Fruit fly (Drosophila melanogaster) whole organism, embryonic: ENCODE measurements around the gene CG32700.

Experiments used
- ATbp ChIP-seq: fragments of 200-800 bp; sonication (Bioruptor generic); optimal IDR thresholded peaks from 2 replicates; lab custom pipeline; 2017; ENCODE audit warnings: missing biosample characterization, mild to moderate bottlenecking, missing genetic modification characterization, missing genetic modification reagents
- B-H1 ChIP-seq: fragments of 200-800 bp; sonication (Bioruptor generic); IDR thresholded peaks from 3 replicates; pipeline ENCODE4 v1.3.6; 2022; ENCODE audit warnings: missing biosample characterization, missing genetic modification characterization
- CG10267 ChIP-seq: fragments of 200-800 bp; sonication (Bioruptor generic); optimal IDR thresholded peaks from 2 replicates; lab custom pipeline; 2018; ENCODE audit warnings: missing biosample characterization, mild to moderate bottlenecking, missing genetic modification characterization, moderate library complexity
- CG10543 ChIP-seq: fragments of 200-800 bp; sonication (Bioruptor generic); optimal IDR thresholded peaks from 3 replicates; lab custom pipeline; 2017; ENCODE audit warnings: missing biosample characterization, mild to moderate bottlenecking, missing genetic modification characterization, moderate library complexity
- CG11093 ChIP-seq: fragments of 200-800 bp; sonication (Bioruptor generic); IDR thresholded peaks from 3 replicates; pipeline ENCODE4 v1.3.6; 2022; ENCODE audit warnings: missing biosample characterization, missing genetic modification characterization
- CG12391 ChIP-seq: fragments of 200-800 bp; sonication (Bioruptor generic); optimal IDR thresholded peaks from 3 replicates; lab custom pipeline; 2018; ENCODE audit warnings: missing biosample characterization, mild to moderate bottlenecking, missing genetic modification characterization, moderate library complexity
- CG14860 ChIP-seq: fragments of 200-800 bp; sonication (Bioruptor generic); IDR thresholded peaks from 3 replicates; pipeline ENCODE4 v1.3.6; 2022; ENCODE audit warnings: missing biosample characterization, missing genetic modification characterization; ENCODE audit not compliant: partially characterized antibody
- CG16815 ChIP-seq: fragments of 200-800 bp; sonication (Bioruptor generic); optimal IDR thresholded peaks from 3 replicates; lab custom pipeline; 2017; ENCODE audit warnings: missing biosample characterization, mild to moderate bottlenecking, missing genetic modification characterization
- CG18476 ChIP-seq: fragments of 200-800 bp; sonication (Bioruptor generic); optimal IDR thresholded peaks from 2 replicates; lab custom pipeline; 2016; ENCODE audit warnings: missing biosample characterization, mild to moderate bottlenecking, missing genetic modification characterization
- CG2678 ChIP-seq: fragments of 200-800 bp; sonication (Bioruptor generic); optimal IDR thresholded peaks from 3 replicates; lab custom pipeline; 2019; ENCODE audit warnings: missing biosample characterization, mild to moderate bottlenecking, missing genetic modification characterization, moderate library complexity
- CG31224 ChIP-seq: fragments of 200-800 bp; sonication (Bioruptor generic); IDR thresholded peaks from 2 replicates; pipeline ENCODE4 v1.3.6; 2022; ENCODE audit warnings: missing biosample characterization, missing genetic modification characterization
- CG3838 ChIP-seq: fragments of 200-800 bp; sonication (Bioruptor generic); optimal IDR thresholded peaks from 3 replicates; lab custom pipeline; 2016; ENCODE audit warnings: missing biosample characterization, missing genetic modification characterization
- CG6854 ChIP-seq: fragments of 200-800 bp; sonication (Bioruptor generic); optimal IDR thresholded peaks from 3 replicates; lab custom pipeline; 2017; ENCODE audit warnings: missing biosample characterization, mild to moderate bottlenecking, missing genetic modification characterization
- CG8765 ChIP-seq: fragments of 200-800 bp; sonication (Bioruptor generic); IDR thresholded peaks from 2 replicates; pipeline ENCODE4 v1.3.6; 2022; ENCODE audit warnings: missing biosample characterization, missing genetic modification characterization
- D19A ChIP-seq: fragments of 200-800 bp; optimal IDR thresholded peaks from 3 replicates; lab custom pipeline; 2019; ENCODE audit warnings: missing biosample characterization, mild to moderate bottlenecking, missing genetic modification characterization, moderate library complexity
- Drgx ChIP-seq: fragments of 200-800 bp; sonication (Bioruptor generic); IDR thresholded peaks from 2 replicates; pipeline ENCODE4 v1.3.6; 2022; ENCODE audit warnings: missing biosample characterization, missing genetic modification characterization
- Eip74EF ChIP-seq, 2 experiments: fragments of 200-800 bp in 1 of 2; fragments of >200 bp in 1 of 2; sonication (Bioruptor generic) in 1 of 2; optimal IDR thresholded peaks; 2 replicates each; lab custom pipeline; 2017 to 2019; ENCODE audit warnings: missing biosample characterization in 2 of 2, missing genetic modification characterization in 2 of 2, mild to moderate bottlenecking in 1 of 2, moderate library complexity in 1 of 2
- Fer3 ChIP-seq: fragments of 200-800 bp; sonication (Bioruptor generic); optimal IDR thresholded peaks from 2 replicates; lab custom pipeline; 2018; ENCODE audit warnings: missing biosample characterization, mild to moderate bottlenecking, missing genetic modification characterization, moderate library complexity
- H15 ChIP-seq: fragments of 200-800 bp; sonication (Bioruptor generic); IDR thresholded peaks from 3 replicates; pipeline ENCODE4 v1.3.6; 2022; ENCODE audit warnings: missing biosample characterization, missing genetic modification characterization
- HLH3B ChIP-seq: fragments of 200-800 bp; sonication (Bioruptor generic); IDR thresholded peaks from 2 replicates; pipeline ENCODE4 v1.3.6; 2022; ENCODE audit warnings: missing biosample characterization, missing genetic modification characterization
- MESR4 ChIP-seq: fragments of 200-800 bp; sonication (Bioruptor generic); optimal IDR thresholded peaks from 2 replicates; lab custom pipeline; 2018; ENCODE audit warnings: missing biosample characterization, mild to moderate bottlenecking, missing genetic modification characterization, moderate library complexity
- Neu2 ChIP-seq: fragments of 200-800 bp; sonication (Bioruptor generic); optimal IDR thresholded peaks from 3 replicates; lab custom pipeline; 2016; ENCODE audit warnings: missing biosample characterization, missing genetic modification characterization, borderline replicate concordance
- Sox100B ChIP-seq: fragments of 200-800 bp; sonication (Bioruptor generic); optimal IDR thresholded peaks from 3 replicates; lab custom pipeline; 2018; ENCODE audit warnings: missing biosample characterization, mild to moderate bottlenecking, missing genetic modification characterization
- ab ChIP-seq: fragments of 200-800 bp; sonication (Bioruptor generic); optimal IDR thresholded peaks from 2 replicates; lab custom pipeline; 2016; ENCODE audit warnings: missing biosample characterization, missing genetic modification characterization
- aop ChIP-seq: fragments of 200-800 bp; sonication (Bioruptor generic); IDR thresholded peaks from 2 replicates; pipeline ENCODE4 v1.3.6; 2022; ENCODE audit warnings: missing biosample characterization, missing genetic modification characterization
- ato ChIP-seq: fragments of 200-800 bp; sonication (Bioruptor generic); IDR thresholded peaks from 2 replicates; pipeline ENCODE4 v1.3.6; 2022; ENCODE audit warnings: missing biosample characterization, missing genetic modification characterization; ENCODE audit not compliant: partially characterized antibody
- cad ChIP-seq: fragments of >200 bp; optimal IDR thresholded peaks from 2 replicates; lab custom pipeline; 2017; ENCODE audit warnings: missing biosample characterization, missing genetic modification characterization
- croc ChIP-seq: fragments of 200-800 bp; sonication (Bioruptor generic); conservative IDR thresholded peaks from 3 replicates; pipeline ENCODE4 v1.3.6; 2022; ENCODE audit warnings: missing biosample characterization, missing genetic modification characterization
- crp ChIP-seq, 2 experiments: fragments of 200-800 bp; sonication (Bioruptor generic); optimal IDR thresholded peaks; 2 replicates in 1 of 2; 3 replicates in 1 of 2; lab custom pipeline; 2017; ENCODE audit warnings: missing biosample characterization in 2 of 2, missing genetic modification characterization in 2 of 2, mild to moderate bottlenecking in 1 of 2, moderate library complexity in 1 of 2
- disco-r ChIP-seq: fragments of 200-800 bp; sonication (Bioruptor generic); optimal IDR thresholded peaks from 2 replicates; lab custom pipeline; 2016; ENCODE audit warnings: missing biosample characterization, missing genetic modification characterization
- dmrt11E ChIP-seq: fragments of 200-800 bp; sonication (Bioruptor generic); optimal IDR thresholded peaks from 3 replicates; lab custom pipeline; 2018; ENCODE audit warnings: missing biosample characterization, mild to moderate bottlenecking, missing genetic modification characterization, moderate library complexity
- esg ChIP-seq: fragments of 200-800 bp; sonication (Bioruptor generic); conservative IDR thresholded peaks from 2 replicates; pipeline ENCODE4 v1.3.6; 2022; ENCODE audit warnings: missing biosample characterization, missing genetic modification characterization
- fd96Cb ChIP-seq: fragments of 200-800 bp; sonication (Bioruptor generic); optimal IDR thresholded peaks from 2 replicates; lab custom pipeline; 2018; ENCODE audit warnings: missing biosample characterization, mild to moderate bottlenecking, missing genetic modification characterization, moderate library complexity
- fru ChIP-seq: fragments of >200 bp; optimal IDR thresholded peaks from 2 replicates; lab custom pipeline; 2017
- fu2 ChIP-seq: fragments of 200-800 bp; sonication (Bioruptor generic); optimal IDR thresholded peaks from 2 replicates; lab custom pipeline; 2016; ENCODE audit warnings: missing biosample characterization, missing genetic modification characterization
- gro ChIP-seq: fragments of 200-800 bp; sonication (Bioruptor generic); optimal IDR thresholded peaks from 2 replicates; lab custom pipeline; 2016; ENCODE audit warnings: missing biosample characterization, missing genetic modification characterization
- kay ChIP-seq: fragments of 200-800 bp; sonication (Bioruptor generic); optimal IDR thresholded peaks from 2 replicates; lab custom pipeline; 2016; ENCODE audit warnings: missing biosample characterization, missing genetic modification characterization
- lab ChIP-seq: fragments of 200-800 bp; sonication (Bioruptor generic); optimal IDR thresholded peaks from 3 replicates; lab custom pipeline; 2017; ENCODE audit warnings: missing biosample characterization, missing genetic modification characterization, mild to moderate bottlenecking, moderate library complexity, missing genetic modification reagents
- lola ChIP-seq, 3 experiments: fragments of >200 bp in 2 of 3; fragments of 200-800 bp in 1 of 3; sonication (Bioruptor generic) in 1 of 3; optimal IDR thresholded peaks; 2 replicates each; lab custom pipeline; 2017 to 2019; ENCODE audit warnings: missing biosample characterization in 3 of 3, missing genetic modification characterization in 3 of 3, mild to moderate bottlenecking in 1 of 3, moderate library complexity in 1 of 3
- maf-S ChIP-seq: fragments of 200-800 bp; sonication (Bioruptor generic); optimal IDR thresholded peaks from 2 replicates; lab custom pipeline; 2016; ENCODE audit warnings: missing biosample characterization, missing genetic modification characterization
- nau ChIP-seq: fragments of 200-800 bp; sonication (Bioruptor generic); optimal IDR thresholded peaks from 3 replicates; lab custom pipeline; 2017; ENCODE audit warnings: missing biosample characterization, mild to moderate bottlenecking, missing genetic modification characterization, missing genetic modification reagents
- onecut ChIP-seq: fragments of 200-800 bp; sonication (Bioruptor generic); IDR thresholded peaks from 2 replicates; pipeline ENCODE4 v1.3.6; 2022; ENCODE audit warnings: missing biosample characterization, missing genetic modification characterization
- p53 ChIP-seq: fragments of 200-800 bp; sonication (Bioruptor generic); optimal IDR thresholded peaks from 2 replicates; lab custom pipeline; 2016; ENCODE audit warnings: missing biosample characterization, missing genetic modification characterization
- pnt ChIP-seq: fragments of 200-800 bp; sonication (Bioruptor generic); optimal IDR thresholded peaks from 3 replicates; lab custom pipeline; 2016; ENCODE audit warnings: missing biosample characterization, missing genetic modification characterization
- prd ChIP-seq, 3 experiments: fragments of >200 bp in 2 of 3; fragments of 200-800 bp in 1 of 3; sonication (Bioruptor generic) in 1 of 3; optimal IDR thresholded peaks in 2 of 3; IDR thresholded peaks in 1 of 3; 2 replicates in 2 of 3; 3 replicates in 1 of 3; pipeline versions ENCODE4 v1.3.6 to Lab custom; 2017 to 2022; ENCODE audit warnings: missing biosample characterization in 1 of 3, missing genetic modification characterization in 1 of 3
- repo ChIP-seq: fragments of 200-800 bp; sonication (Bioruptor generic); optimal IDR thresholded peaks from 2 replicates; lab custom pipeline; 2016; ENCODE audit warnings: missing biosample characterization, missing genetic modification characterization
- slbo ChIP-seq: fragments of 200-800 bp; sonication (Bioruptor generic); IDR thresholded peaks from 2 replicates; pipeline ENCODE4 v1.3.6; 2022; ENCODE audit warnings: missing biosample characterization, missing genetic modification characterization
- tna ChIP-seq: fragments of 200-800 bp; sonication (Bioruptor generic); IDR thresholded peaks from 2 replicates; pipeline ENCODE4 v1.3.6; 2022; ENCODE audit warnings: missing biosample characterization, missing genetic modification characterization; ENCODE audit not compliant: partially characterized antibody
- ttk ChIP-seq: fragments of 200-800 bp; sonication (Bioruptor generic); IDR thresholded peaks from 2 replicates; pipeline ENCODE4 v2.1.2; 2022; ENCODE audit warnings: missing biosample characterization, missing genetic modification characterization
- wek ChIP-seq: fragments of 200-800 bp; sonication (Bioruptor generic); optimal IDR thresholded peaks from 3 replicates; lab custom pipeline; 2018; ENCODE audit warnings: missing biosample characterization, mild to moderate bottlenecking, missing genetic modification characterization, moderate library complexity
- wor ChIP-seq: fragments of 200-800 bp; sonication (Bioruptor generic); IDR thresholded peaks from 2 replicates; pipeline ENCODE4 v1.3.6; 2022; ENCODE audit warnings: missing biosample characterization, missing genetic modification characterization

The CG32700 gene

DNA sequence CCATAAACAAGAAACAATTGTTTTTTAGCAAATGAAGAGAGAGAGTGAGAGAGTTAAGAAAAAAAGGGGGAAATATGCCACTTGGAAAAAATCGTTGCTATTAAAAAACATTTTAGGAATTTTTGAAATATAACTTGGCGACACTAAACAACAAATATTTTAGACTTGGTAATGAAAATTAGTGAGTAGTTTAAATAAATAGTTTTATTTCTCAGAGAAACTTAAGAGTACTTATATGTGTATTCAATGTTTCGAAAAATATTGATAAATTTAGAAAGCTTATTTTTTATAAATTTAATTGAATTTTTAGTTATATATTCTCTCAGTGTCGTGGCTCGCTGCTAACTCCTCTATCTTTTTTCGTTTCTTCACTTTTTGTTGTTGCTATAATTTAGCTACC is 64.7 kb downstream of the CG32700 start (continued):
- no peak for TF ChIP-seq CG16815 (GFP tag; lab: Kevin White, UChicago)
- TF ChIP-seq Eip74EF (GFP tag; optimal IDR thresholded peaks at IDR 0.05; lab: Kevin White, UChicago): peak in 1 of 2 experiments; percentile 1
- TF ChIP-seq Drgx (GFP tag; lab: Robert Waterston, UW): no peak
- TF ChIP-seq wek (GFP tag; lab: Kevin White, UChicago): no peak
- TF ChIP-seq CG31224 (GFP tag; lab: Robert Waterston, UW): no peak
- no peak for TF ChIP-seq HLH3B
- no peak for TF ChIP-seq gro (GFP tag; lab: Kevin White, UChicago)
- no peak for TF ChIP-seq onecut (GFP tag; lab: Robert Waterston, UW)
- TF ChIP-seq lab (GFP tag; lab: Kevin White, UChicago): no peak
- no peak for TF ChIP-seq wor (GFP tag; lab: Robert Waterston, UW)
- TF ChIP-seq ab (GFP tag; lab: Kevin White, UChicago): no peak
- TF ChIP-seq crp (GFP tag; optimal IDR thresholded peaks at IDR 0.05; lab: Kevin White, UChicago): no peak
- no peak for TF ChIP-seq maf-S (GFP tag; lab: Kevin White, UChicago)
- TF ChIP-seq kay: no peak
- TF ChIP-seq H15 (GFP tag; lab: Robert Waterston, UW): no peak
- TF ChIP-seq CG11093: no peak
- TF ChIP-seq prd (optimal IDR thresholded peaks at IDR 0.05; lab: Kevin White, UChicago): no peak
- no peak for TF ChIP-seq prd (GFP tag; IDR thresholded peaks at IDR 0.05; lab: Robert Waterston, UW)
- peak; percentile 4 for TF ChIP-seq ATbp (GFP tag; lab: Kevin White, UChicago)
- TF ChIP-seq tna (GFP tag; lab: Robert Waterston, UW): no peak
- TF ChIP-seq CG2678 (tag; lab: Kevin White, UChicago): peak; percentile 49
- TF ChIP-seq Sox100B (GFP tag; lab: Kevin White, UChicago): peak; percentile 38
- TF ChIP-seq CG10543: no peak
- TF ChIP-seq ato: no peak
- no peak for TF ChIP-seq p53 (GFP tag; lab: Kevin White, UChicago)
- no peak for TF ChIP-seq Neu2 (GFP tag; lab: Kevin White, UChicago)
- peak in 1 of 3 experiments; percentile 19 for TF ChIP-seq lola (GFP tag; optimal IDR thresholded peaks at IDR 0.05; lab: Kevin White, UChicago)
- no peak for TF ChIP-seq pnt
- no peak; the same call in 2 of the 3 replicates for TF ChIP-seq croc (GFP tag; lab: Robert Waterston, UW)
- no peak for TF ChIP-seq cad (GFP tag; lab: Kevin White, UChicago)
- no peak for TF ChIP-seq CG14860 (GFP tag; lab: Robert Waterston, UW)
- no peak for TF ChIP-seq repo (GFP tag; lab: Kevin White, UChicago)
- TF ChIP-seq aop: no peak
- no peak for TF ChIP-seq fru (lab: Kevin White, UChicago)
- TF ChIP-seq nau (GFP tag; lab: Kevin White, UChicago): no peak
- TF ChIP-seq CG12391 (tag; lab: Kevin White, UChicago): peak; percentile 15
- no peak for TF ChIP-seq B-H1 (GFP tag; lab: Robert Waterston, UW)
- TF ChIP-seq ttk (GFP tag; lab: Robert Waterston, UW): no peak
- no peak for TF ChIP-seq fu2
- peak; percentile 43 for TF ChIP-seq fd96Cb (tag; lab: Kevin White, UChicago)
- TF ChIP-seq disco-r (GFP tag; lab: Kevin White, UChicago): no peak
- no peak for TF ChIP-seq CG6854 (GFP tag; lab: Kevin White, UChicago)
- TF ChIP-seq MESR4: no peak
- no peak for TF ChIP-seq esg (GFP tag; lab: Robert Waterston, UW)
- peak; percentile 22 for TF ChIP-seq D19A (tag; lab: Kevin White, UChicago)
- TF ChIP-seq CG8765: no peak
- no peak for TF ChIP-seq slbo (GFP tag; lab: Robert Waterston, UW)
- TF ChIP-seq CG10267: peak; percentile 33
- TF ChIP-seq CG3838 (GFP tag; lab: Kevin White, UChicago): no peak
- TF ChIP-seq CG18476 (GFP tag; lab: Kevin White, UChicago): no peak
- peak; percentile 14 for TF ChIP-seq dmrt11E (tag; lab: Kevin White, UChicago)
- no peak for TF ChIP-seq Fer3 (tag; lab: Kevin White, UChicago)
